Fruit fly (Drosophila melanogaster) whole organism, embryonic: ENCODE results near the gene fry.

ENCODE experiments used
- Atf6 ChIP-seq: fragments of 200-800 bp; sonication (Bioruptor generic); IDR thresholded peaks from 2 replicates; pipeline ENCODE4 v1.3.6; 2022; ENCODE audit warnings: missing biosample characterization, missing genetic modification characterization
- CG11504 ChIP-seq: fragments of 200-800 bp; sonication (Bioruptor generic); optimal IDR thresholded peaks from 3 replicates; lab custom pipeline; 2019; ENCODE audit warnings: missing biosample characterization, mild to moderate bottlenecking, missing genetic modification characterization, moderate library complexity
- CG11560 ChIP-seq: fragments of 200-800 bp; sonication (Bioruptor generic); IDR thresholded peaks from 3 replicates; pipeline ENCODE4 v1.3.6; 2022; ENCODE audit warnings: missing biosample characterization, missing genetic modification characterization
- CG12744 ChIP-seq: fragments of 200-800 bp; sonication (Bioruptor generic); optimal IDR thresholded peaks from 2 replicates; lab custom pipeline; 2016; ENCODE audit warnings: missing biosample characterization, missing genetic modification characterization
- CG13775 ChIP-seq: fragments of 200-800 bp; sonication (Bioruptor generic); optimal IDR thresholded peaks from 3 replicates; lab custom pipeline; 2017; ENCODE audit warnings: missing biosample characterization, mild to moderate bottlenecking, missing genetic modification characterization
- CG15073 ChIP-seq: fragments of 200-800 bp; sonication (Bioruptor generic); optimal IDR thresholded peaks from 2 replicates; lab custom pipeline; 2016; ENCODE audit warnings: missing biosample characterization, missing genetic modification characterization
- CG15696 ChIP-seq: fragments of 200-800 bp; sonication (Bioruptor generic); optimal IDR thresholded peaks from 2 replicates; lab custom pipeline; 2019; ENCODE audit warnings: missing biosample characterization, mild to moderate bottlenecking, missing genetic modification characterization, moderate library complexity
- CG1647 ChIP-seq: fragments of 200-800 bp; sonication (Bioruptor generic); optimal IDR thresholded peaks from 3 replicates; lab custom pipeline; 2016; ENCODE audit warnings: missing biosample characterization, missing genetic modification characterization
- CG18476 ChIP-seq: fragments of 200-800 bp; sonication (Bioruptor generic); optimal IDR thresholded peaks from 2 replicates; lab custom pipeline; 2016; ENCODE audit warnings: missing biosample characterization, mild to moderate bottlenecking, missing genetic modification characterization
- CG18764 ChIP-seq: fragments of 200-800 bp; sonication (Bioruptor generic); optimal IDR thresholded peaks from 3 replicates; lab custom pipeline; 2016; ENCODE audit warnings: missing biosample characterization, missing genetic modification characterization
- CG2678 ChIP-seq: fragments of 200-800 bp; sonication (Bioruptor generic); optimal IDR thresholded peaks from 3 replicates; lab custom pipeline; 2019; ENCODE audit warnings: missing biosample characterization, mild to moderate bottlenecking, missing genetic modification characterization, moderate library complexity
- CG3407 ChIP-seq: fragments of 200-800 bp; sonication (Bioruptor generic); optimal IDR thresholded peaks from 2 replicates; lab custom pipeline; 2018; ENCODE audit warnings: missing biosample characterization, mild to moderate bottlenecking, missing genetic modification characterization
- CG34376 ChIP-seq: fragments of 200-800 bp; sonication (Bioruptor generic); optimal IDR thresholded peaks from 2 replicates; lab custom pipeline; 2018; ENCODE audit warnings: missing biosample characterization, mild to moderate bottlenecking, missing genetic modification characterization
- CG7928 ChIP-seq: fragments of 200-800 bp; sonication (Bioruptor generic); optimal IDR thresholded peaks from 2 replicates; lab custom pipeline; 2017; ENCODE audit warnings: missing biosample characterization, mild to moderate bottlenecking, missing genetic modification characterization
- CG7987 ChIP-seq: fragments of 200-800 bp; sonication (Bioruptor generic); optimal IDR thresholded peaks from 2 replicates; lab custom pipeline; 2018; ENCODE audit warnings: missing biosample characterization, mild to moderate bottlenecking, missing genetic modification characterization, moderate library complexity
- CG9437 ChIP-seq: fragments of 200-800 bp; sonication (Bioruptor generic); optimal IDR thresholded peaks from 2 replicates; lab custom pipeline; 2018; ENCODE audit warnings: missing biosample characterization, mild to moderate bottlenecking, missing genetic modification characterization
- CTCF ChIP-seq: fragments of 200-800 bp; sonication (Bioruptor generic); optimal IDR thresholded peaks from 2 replicates; lab custom pipeline; 2017; ENCODE audit warnings: missing biosample characterization, mild to moderate bottlenecking, missing genetic modification characterization, moderate library complexity
- CkIIα-i1 ChIP-seq: fragments of 200-800 bp; sonication (Bioruptor generic); IDR thresholded peaks from 2 replicates; pipeline ENCODE4 v1.3.6; 2022; ENCODE audit warnings: missing biosample characterization, missing genetic modification characterization
- CoRest ChIP-seq: fragments of 200-800 bp; sonication (Bioruptor generic); optimal IDR thresholded peaks from 3 replicates; lab custom pipeline; 2018; ENCODE audit warnings: missing biosample characterization, mild to moderate bottlenecking, missing genetic modification characterization, moderate library complexity
- Dek ChIP-seq: fragments of 200-800 bp; sonication (Bioruptor generic); optimal IDR thresholded peaks from 3 replicates; lab custom pipeline; 2019; ENCODE audit warnings: missing biosample characterization, mild to moderate bottlenecking, missing genetic modification characterization, moderate library complexity
- Dip2 ChIP-seq: fragments of 200-800 bp; sonication (Bioruptor generic); IDR thresholded peaks from 2 replicates; pipeline ENCODE4 v1.3.6; 2022; ENCODE audit warnings: missing biosample characterization, missing genetic modification characterization
- ERR ChIP-seq: fragments of 200-800 bp; sonication (Bioruptor generic); optimal IDR thresholded peaks from 2 replicates; lab custom pipeline; 2016; ENCODE audit warnings: missing biosample characterization, missing genetic modification characterization
- Fer3 ChIP-seq: fragments of 200-800 bp; sonication (Bioruptor generic); optimal IDR thresholded peaks from 2 replicates; lab custom pipeline; 2018; ENCODE audit warnings: missing biosample characterization, mild to moderate bottlenecking, missing genetic modification characterization, moderate library complexity
- Gug ChIP-seq: fragments of 200-800 bp; sonication (Bioruptor generic); IDR thresholded peaks from 4 replicates; pipeline ENCODE4 v1.3.6; 2022; ENCODE audit warnings: missing biosample characterization, missing genetic modification characterization
- HLH3B ChIP-seq: fragments of 200-800 bp; sonication (Bioruptor generic); IDR thresholded peaks from 2 replicates; pipeline ENCODE4 v1.3.6; 2022; ENCODE audit warnings: missing biosample characterization, missing genetic modification characterization
- Lhr ChIP-seq: fragments of 200-800 bp; sonication (Bioruptor generic); optimal IDR thresholded peaks from 3 replicates; lab custom pipeline; 2017; ENCODE audit warnings: mild to moderate bottlenecking, missing biosample characterization, missing genetic modification reagents, missing genetic modification characterization
- MBD-R2 ChIP-seq: fragments of 200-800 bp; sonication (Bioruptor generic); IDR thresholded peaks from 2 replicates; pipeline ENCODE4 v1.3.6; 2022; ENCODE audit warnings: missing biosample characterization, missing genetic modification characterization
- Max ChIP-seq: fragments of 200-800 bp; sonication (Bioruptor generic); optimal IDR thresholded peaks from 2 replicates; lab custom pipeline; 2016; ENCODE audit warnings: missing biosample characterization, mild to moderate bottlenecking, missing genetic modification characterization
- NK7.1 ChIP-seq: fragments of 200-800 bp; sonication (Bioruptor generic); optimal IDR thresholded peaks from 3 replicates; lab custom pipeline; 2016; ENCODE audit warnings: missing biosample characterization, missing genetic modification characterization
- Pdp1 ChIP-seq, 2 experiments: fragments of 200-800 bp; sonication (Bioruptor generic); optimal IDR thresholded peaks; 3 replicates each; lab custom pipeline; 2016; ENCODE audit warnings: missing biosample characterization in 2 of 2, missing genetic modification characterization in 2 of 2, mild to moderate bottlenecking in 1 of 2, moderate library complexity in 1 of 2
- Poxn ChIP-seq: fragments of 200-800 bp; sonication (Bioruptor generic); IDR thresholded peaks from 2 replicates; pipeline ENCODE4 v1.3.6; 2022; ENCODE audit warnings: missing biosample characterization, missing genetic modification characterization
- Ravus ChIP-seq: fragments of 200-800 bp; sonication (Bioruptor generic); IDR thresholded peaks from 2 replicates; pipeline ENCODE4 v1.3.6; 2022; ENCODE audit warnings: missing biosample characterization, missing genetic modification characterization
- Sox100B ChIP-seq: fragments of 200-800 bp; sonication (Bioruptor generic); optimal IDR thresholded peaks from 3 replicates; lab custom pipeline; 2018; ENCODE audit warnings: missing biosample characterization, mild to moderate bottlenecking, missing genetic modification characterization
- Spps ChIP-seq: fragments of 200-800 bp; sonication (Bioruptor generic); optimal IDR thresholded peaks from 2 replicates; lab custom pipeline; 2018; ENCODE audit warnings: missing biosample characterization, mild to moderate bottlenecking, missing genetic modification characterization
- Sry-δ ChIP-seq: fragments of 200-800 bp; sonication (Bioruptor generic); optimal IDR thresholded peaks from 2 replicates; lab custom pipeline; 2016; ENCODE audit warnings: missing biosample characterization, missing genetic modification characterization
- Ssrp ChIP-seq: fragments of 200-800 bp; sonication (Bioruptor generic); optimal IDR thresholded peaks from 2 replicates; lab custom pipeline; 2018; ENCODE audit warnings: missing biosample characterization, mild to moderate bottlenecking, missing genetic modification characterization, moderate library complexity
- Vsx1 ChIP-seq: fragments of 200-800 bp; sonication (Bioruptor generic); optimal IDR thresholded peaks from 2 replicates; lab custom pipeline; 2017; ENCODE audit warnings: missing biosample characterization, mild to moderate bottlenecking, missing genetic modification characterization, missing genetic modification reagents
- Xbp1 ChIP-seq: fragments of 200-800 bp; sonication (Bioruptor generic); optimal IDR thresholded peaks from 3 replicates; lab custom pipeline; 2016; ENCODE audit warnings: missing biosample characterization, mild to moderate bottlenecking, missing genetic modification characterization
- cas ChIP-seq: fragments of 200-800 bp; sonication (Bioruptor generic); IDR thresholded peaks from 2 replicates; pipeline ENCODE4 v1.3.6; 2022; ENCODE audit warnings: missing biosample characterization, missing genetic modification characterization
- cato ChIP-seq: fragments of 200-800 bp; sonication (Bioruptor generic); optimal IDR thresholded peaks from 2 replicates; lab custom pipeline; 2016; ENCODE audit warnings: missing biosample characterization, missing genetic modification characterization, borderline replicate concordance
- corto ChIP-seq: fragments of 200-800 bp; sonication (Bioruptor generic); optimal IDR thresholded peaks from 2 replicates; lab custom pipeline; 2016; ENCODE audit warnings: missing biosample characterization, mild to moderate bottlenecking, missing genetic modification characterization, moderate library complexity
- hbn ChIP-seq: fragments of 200-800 bp; sonication (Bioruptor generic); IDR thresholded peaks from 2 replicates; pipeline ENCODE4 v1.3.6; 2022; ENCODE audit warnings: missing biosample characterization, missing genetic modification characterization; ENCODE audit not compliant: partially characterized antibody
- her ChIP-seq: fragments of 200-800 bp; sonication (Bioruptor generic); optimal IDR thresholded peaks from 2 replicates; lab custom pipeline; 2016; ENCODE audit warnings: missing biosample characterization, missing genetic modification characterization
- hkb ChIP-seq, 2 experiments: fragments of 200-800 bp in 1 of 2; fragments of >200 bp in 1 of 2; sonication (Bioruptor generic) in 1 of 2; IDR thresholded peaks in 1 of 2; optimal IDR thresholded peaks in 1 of 2; 2 replicates each; pipeline versions ENCODE4 v1.3.6 to Lab custom; 2017 to 2022; ENCODE audit warnings: missing biosample characterization in 1 of 2, missing genetic modification characterization in 1 of 2
- hth ChIP-seq: fragments of >200 bp; optimal IDR thresholded peaks from 2 replicates; lab custom pipeline; 2017; ENCODE audit warnings: inconsistent platforms
- insv ChIP-seq, 2 experiments: fragments of 200-800 bp; sonication (Bioruptor generic); optimal IDR thresholded peaks; 3 replicates each; lab custom pipeline; 2016 to 2018; ENCODE audit warnings: missing biosample characterization in 2 of 2, missing genetic modification characterization in 2 of 2
- pita ChIP-seq: fragments of 200-800 bp; sonication (Bioruptor generic); optimal IDR thresholded peaks from 2 replicates; lab custom pipeline; 2017; ENCODE audit warnings: missing biosample characterization, mild to moderate bottlenecking, missing genetic modification characterization
- salm ChIP-seq: fragments of 200-800 bp; sonication (Bioruptor generic); optimal IDR thresholded peaks from 2 replicates; lab custom pipeline; 2018; ENCODE audit warnings: missing biosample characterization, mild to moderate bottlenecking, missing genetic modification characterization
- tna ChIP-seq: fragments of 200-800 bp; sonication (Bioruptor generic); IDR thresholded peaks from 2 replicates; pipeline ENCODE4 v1.3.6; 2022; ENCODE audit warnings: missing biosample characterization, missing genetic modification characterization; ENCODE audit not compliant: partially characterized antibody
- trh ChIP-seq: fragments of 200-800 bp; sonication (Bioruptor generic); optimal IDR thresholded peaks from 2 replicates; lab custom pipeline; 2016; ENCODE audit warnings: missing biosample characterization, missing genetic modification characterization
- yki ChIP-seq: fragments of >200 bp; optimal IDR thresholded peaks from 3 replicates; lab custom pipeline; 2018

fry gene

DNA sequence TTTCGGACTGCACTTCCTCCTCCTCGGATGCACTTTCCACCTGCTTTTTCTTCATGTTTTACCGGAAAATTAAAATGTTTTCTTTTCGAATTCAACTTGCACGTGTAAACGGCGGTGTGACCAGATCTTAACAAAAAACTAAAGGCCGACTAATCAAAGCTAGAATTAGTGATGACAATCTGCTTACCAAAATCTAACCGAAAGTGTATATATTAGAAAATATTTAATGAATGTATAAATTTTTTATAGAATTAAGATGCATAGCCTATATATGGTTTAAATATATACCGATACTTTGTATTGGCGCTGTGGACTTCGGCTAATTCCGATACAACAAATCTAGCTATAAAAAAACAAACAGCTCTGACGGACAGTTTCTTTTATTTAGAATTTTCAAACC lies 40.0 kb upstream of the fry start, which contains the start of the genes CG18178 and CG14174 (continued):
- TF ChIP-seq ERR, result no peak
- no peak for TF ChIP-seq salm (tag; lab: Kevin White, UChicago)
- TF ChIP-seq Sry-δ, result peak; percentile 33
- peak; percentile 78 for TF ChIP-seq Ssrp (tag; lab: Kevin White, UChicago)
- TF ChIP-seq Vsx1 (GFP tag; lab: Kevin White, UChicago), result no peak
- no peak for TF ChIP-seq trh (GFP tag; lab: Kevin White, UChicago)
- no peak for TF ChIP-seq CG11560 (tag; lab: Robert Waterston, UW)
- TF ChIP-seq Spps (tag; lab: Kevin White, UChicago), result peak; percentile 37
- no peak for TF ChIP-seq hth (lab: Kevin White, UChicago)
- TF ChIP-seq CG13775 (GFP tag; lab: Kevin White, UChicago), result peak; percentile 73
- peak; percentile 88 for TF ChIP-seq MBD-R2 (GFP tag; lab: Robert Waterston, UW)
- TF ChIP-seq CG3407 (GFP tag; lab: Kevin White, UChicago), result no peak
- peak; percentile 74 for TF ChIP-seq CG2678 (tag; lab: Kevin White, UChicago)
- TF ChIP-seq insv (GFP tag; optimal IDR thresholded peaks at IDR 0.05; lab: Kevin White, UChicago), result peak in 1 of 2 experiments; percentile 28
- no peak for TF ChIP-seq Ravus
- peak; percentile 42 for TF ChIP-seq CG7928 (GFP tag; lab: Kevin White, UChicago)
- TF ChIP-seq Poxn (GFP tag; lab: Robert Waterston, UW), result no peak
- peak; percentile 85 for TF ChIP-seq CG15696 (tag; lab: Kevin White, UChicago)
- no peak for TF ChIP-seq CG7987 (GFP tag; lab: Kevin White, UChicago)
- no peak for TF ChIP-seq CkIIα-i1
- TF ChIP-seq HLH3B (GFP tag; lab: Robert Waterston, UW), result peak; percentile 68
- TF ChIP-seq CG34376 (GFP tag; lab: Kevin White, UChicago), result peak; percentile 32
- TF ChIP-seq Pdp1 (GFP tag; optimal IDR thresholded peaks at IDR 0.05; lab: Kevin White, UChicago), result no peak
- TF ChIP-seq CG12744 (GFP tag; lab: Kevin White, UChicago), result no peak
- TF ChIP-seq pita (GFP tag; lab: Kevin White, UChicago), result no peak
- peak; percentile 48 for TF ChIP-seq CG9437
- no peak for TF ChIP-seq CG1647 (GFP tag; lab: Kevin White, UChicago)
- TF ChIP-seq Gug (GFP tag; lab: Robert Waterston, UW), result peak; percentile 13; the same call in 1 of the 4 replicates
- TF ChIP-seq Atf6 (GFP tag; lab: Robert Waterston, UW), result no peak
- TF ChIP-seq hbn (GFP tag; lab: Robert Waterston, UW), result peak; percentile 22; the same call in 1 of the 2 replicates
- peak; percentile 68 for TF ChIP-seq Fer3
- TF ChIP-seq corto (GFP tag; lab: Kevin White, UChicago), result no peak
- TF ChIP-seq CG18764, result peak; percentile 49
- no peak for TF ChIP-seq CG15073 (GFP tag; lab: Kevin White, UChicago)
- TF ChIP-seq CTCF (GFP tag; lab: Kevin White, UChicago), result no peak
- TF ChIP-seq Dip2 (GFP tag; lab: Robert Waterston, UW), result no peak
- peak; percentile 73 for TF ChIP-seq Sox100B (GFP tag; lab: Kevin White, UChicago)
- TF ChIP-seq her, result no peak
- TF ChIP-seq cato (GFP tag; lab: Kevin White, UChicago), result peak; percentile 48
- TF ChIP-seq Lhr (GFP tag; lab: Kevin White, UChicago), result peak; percentile 13
- TF ChIP-seq CoRest (tag; lab: Kevin White, UChicago), result peak; percentile 87
- TF ChIP-seq yki (lab: Kevin White, UChicago), result no peak
- TF ChIP-seq Max (GFP tag; lab: Kevin White, UChicago), result peak; percentile 90
- 0 out of 2 replicates have a peak, but pooled peaks have one; percentile 20 for TF ChIP-seq cas (GFP tag; lab: Robert Waterston, UW)
- no peak for TF ChIP-seq hkb (optimal IDR thresholded peaks at IDR 0.05; lab: Kevin White, UChicago)
- peak; percentile 44; the same call in 1 of the 2 replicates for TF ChIP-seq hkb (GFP tag; IDR thresholded peaks at IDR 0.05; lab: Robert Waterston, UW)
- TF ChIP-seq Dek (tag; lab: Kevin White, UChicago), result peak; percentile 47
- TF ChIP-seq CG18476, result peak; percentile 38
- peak; percentile 78 for TF ChIP-seq CG11504 (tag; lab: Kevin White, UChicago)
- no peak for TF ChIP-seq NK7.1 (GFP tag; lab: Kevin White, UChicago)
- TF ChIP-seq Xbp1 (GFP tag; lab: Kevin White, UChicago), result peak; percentile 75
- TF ChIP-seq tna, result no peak
